Fruit fly (Drosophila melanogaster) whole organism, embryonic: ENCODE measurements around the gene TwdlW.
A peak's percentile ranks its signal among the peaks of the same experiment; 100 is the strongest.

Experiments used
- Ada2b ChIP-seq: fragments of 200-800 bp; sonication (Bioruptor generic); IDR thresholded peaks from 2 replicates; pipeline ENCODE4 v1.3.6; 2022; ENCODE audit warnings: missing biosample characterization, missing genetic modification characterization
- Asciz ChIP-seq: fragments of 200-800 bp; sonication (Bioruptor generic); optimal IDR thresholded peaks from 2 replicates; lab custom pipeline; 2017; ENCODE audit warnings: missing biosample characterization, mild to moderate bottlenecking, missing genetic modification characterization, missing genetic modification reagents
- Atf-2 ChIP-seq: fragments of 200-800 bp; sonication (Bioruptor generic); optimal IDR thresholded peaks from 2 replicates; lab custom pipeline; 2016; ENCODE audit warnings: missing biosample characterization, missing genetic modification characterization
- CG10274 ChIP-seq: fragments of 200-800 bp; sonication (Bioruptor generic); optimal IDR thresholded peaks from 3 replicates; lab custom pipeline; 2017; ENCODE audit warnings: missing biosample characterization, mild to moderate bottlenecking, missing genetic modification characterization
- CG10959 ChIP-seq: fragments of 200-800 bp; sonication (Bioruptor generic); IDR thresholded peaks from 2 replicates; pipeline ENCODE4 v1.3.6; 2022; ENCODE audit warnings: missing biosample characterization, missing genetic modification characterization
- CG11398 ChIP-seq: fragments of 200-800 bp; sonication (Bioruptor generic); optimal IDR thresholded peaks from 2 replicates; lab custom pipeline; 2016; ENCODE audit warnings: missing biosample characterization, missing genetic modification characterization
- CG12155 ChIP-seq: fragments of 200-800 bp; sonication (Bioruptor generic); optimal IDR thresholded peaks from 3 replicates; lab custom pipeline; 2016; ENCODE audit warnings: missing biosample characterization, missing genetic modification characterization
- CG13894 ChIP-seq: fragments of 200-800 bp; sonication (Bioruptor generic); optimal IDR thresholded peaks from 3 replicates; lab custom pipeline; 2018; ENCODE audit warnings: missing biosample characterization, mild to moderate bottlenecking, missing genetic modification characterization, moderate library complexity
- CG14014 ChIP-seq: fragments of 200-800 bp; sonication (Bioruptor generic); IDR thresholded peaks from 2 replicates; pipeline ENCODE4 v1.3.6; 2022; ENCODE audit warnings: missing biosample characterization, missing genetic modification characterization
- CG15601 ChIP-seq: fragments of 200-800 bp; sonication (Bioruptor generic); optimal IDR thresholded peaks from 3 replicates; lab custom pipeline; 2019; ENCODE audit warnings: missing biosample characterization, mild to moderate bottlenecking, missing genetic modification characterization, moderate library complexity
- CG15696 ChIP-seq: fragments of 200-800 bp; sonication (Bioruptor generic); optimal IDR thresholded peaks from 2 replicates; lab custom pipeline; 2019; ENCODE audit warnings: missing biosample characterization, mild to moderate bottlenecking, missing genetic modification characterization, moderate library complexity
- CG17328 ChIP-seq: fragments of 200-800 bp; sonication (Bioruptor generic); IDR thresholded peaks from 2 replicates; pipeline ENCODE4 v1.3.6; 2022; ENCODE audit warnings: missing biosample characterization, missing genetic modification characterization
- CG2712 ChIP-seq: fragments of 200-800 bp; optimal IDR thresholded peaks from 3 replicates; lab custom pipeline; 2019; ENCODE audit warnings: missing biosample characterization, mild to moderate bottlenecking, missing genetic modification characterization, moderate library complexity
- CG2875 ChIP-seq: fragments of 200-800 bp; sonication (Bioruptor generic); optimal IDR thresholded peaks from 2 replicates; lab custom pipeline; 2017; ENCODE audit warnings: missing biosample characterization, mild to moderate bottlenecking, missing genetic modification characterization, missing genetic modification reagents
- CG34422 ChIP-seq: fragments of 200-800 bp; sonication (Bioruptor generic); IDR thresholded peaks from 3 replicates; pipeline ENCODE4 v1.3.6; 2022; ENCODE audit warnings: missing biosample characterization, missing genetic modification characterization
- CG4404 ChIP-seq: fragments of 200-800 bp; sonication (Bioruptor generic); IDR thresholded peaks from 2 replicates; pipeline ENCODE4 v1.3.6; 2022; ENCODE audit warnings: missing biosample characterization, missing genetic modification characterization
- CG4617 ChIP-seq: fragments of 200-800 bp; sonication (Bioruptor generic); optimal IDR thresholded peaks from 3 replicates; lab custom pipeline; 2016; ENCODE audit warnings: missing biosample characterization, missing genetic modification characterization, borderline replicate concordance
- CG4730 ChIP-seq: fragments of 200-800 bp; sonication (Bioruptor generic); IDR thresholded peaks from 2 replicates; pipeline ENCODE4 v1.3.6; 2022; ENCODE audit warnings: missing biosample characterization, missing genetic modification characterization
- CG4854 ChIP-seq: fragments of 200-800 bp; sonication (Bioruptor generic); optimal IDR thresholded peaks from 2 replicates; lab custom pipeline; 2016; ENCODE audit warnings: missing biosample characterization, missing genetic modification characterization, inconsistent platforms
- CG7839 ChIP-seq: fragments of 200-800 bp; sonication (Bioruptor generic); optimal IDR thresholded peaks from 3 replicates; lab custom pipeline; 2018; ENCODE audit warnings: missing biosample characterization, mild to moderate bottlenecking, missing genetic modification characterization, moderate library complexity
- CG8388 ChIP-seq: fragments of 200-800 bp; sonication (Bioruptor generic); optimal IDR thresholded peaks from 2 replicates; lab custom pipeline; 2019; ENCODE audit warnings: missing biosample characterization, mild to moderate bottlenecking, missing genetic modification characterization, moderate library complexity
- CG8944 ChIP-seq: fragments of 200-800 bp; sonication (Bioruptor generic); optimal IDR thresholded peaks from 3 replicates; lab custom pipeline; 2016; ENCODE audit warnings: missing biosample characterization, missing genetic modification characterization
- CG9609 ChIP-seq: fragments of 200-800 bp; sonication (Bioruptor generic); optimal IDR thresholded peaks from 3 replicates; lab custom pipeline; 2016; ENCODE audit warnings: missing biosample characterization, missing genetic modification characterization
- Deaf1 ChIP-seq: fragments of 200-800 bp; optimal IDR thresholded peaks from 3 replicates; lab custom pipeline; 2019; ENCODE audit warnings: missing biosample characterization, mild to moderate bottlenecking, missing genetic modification characterization, moderate library complexity
- Dfd ChIP-seq, 2 experiments: fragments of >200 bp; optimal IDR thresholded peaks; 2 replicates each; lab custom pipeline; 2017; ENCODE audit warnings: missing biosample characterization in 2 of 2, missing genetic modification characterization in 2 of 2
- Eip74EF ChIP-seq, 2 experiments: fragments of 200-800 bp in 1 of 2; fragments of >200 bp in 1 of 2; sonication (Bioruptor generic) in 1 of 2; optimal IDR thresholded peaks; 2 replicates each; lab custom pipeline; 2017 to 2019; ENCODE audit warnings: missing biosample characterization in 2 of 2, missing genetic modification characterization in 2 of 2, mild to moderate bottlenecking in 1 of 2, moderate library complexity in 1 of 2
- H15 ChIP-seq: fragments of 200-800 bp; sonication (Bioruptor generic); IDR thresholded peaks from 3 replicates; pipeline ENCODE4 v1.3.6; 2022; ENCODE audit warnings: missing biosample characterization, missing genetic modification characterization
- HLH3B ChIP-seq: fragments of 200-800 bp; sonication (Bioruptor generic); IDR thresholded peaks from 2 replicates; pipeline ENCODE4 v1.3.6; 2022; ENCODE audit warnings: missing biosample characterization, missing genetic modification characterization
- HLHmδ ChIP-seq: fragments of 200-800 bp; sonication (Bioruptor generic); optimal IDR thresholded peaks from 2 replicates; lab custom pipeline; 2018; ENCODE audit warnings: missing biosample characterization, mild to moderate bottlenecking, missing genetic modification characterization, moderate library complexity
- Oli ChIP-seq: fragments of 200-800 bp; sonication (Bioruptor generic); optimal IDR thresholded peaks from 2 replicates; lab custom pipeline; 2018; ENCODE audit warnings: missing biosample characterization, mild to moderate bottlenecking, missing genetic modification characterization, moderate library complexity
- Ravus ChIP-seq: fragments of 200-800 bp; sonication (Bioruptor generic); IDR thresholded peaks from 2 replicates; pipeline ENCODE4 v1.3.6; 2022; ENCODE audit warnings: missing biosample characterization, missing genetic modification characterization
- Vsx1 ChIP-seq: fragments of 200-800 bp; sonication (Bioruptor generic); optimal IDR thresholded peaks from 2 replicates; lab custom pipeline; 2017; ENCODE audit warnings: missing biosample characterization, mild to moderate bottlenecking, missing genetic modification characterization, missing genetic modification reagents
- cato ChIP-seq: fragments of 200-800 bp; sonication (Bioruptor generic); optimal IDR thresholded peaks from 2 replicates; lab custom pipeline; 2016; ENCODE audit warnings: missing biosample characterization, missing genetic modification characterization, borderline replicate concordance
- da ChIP-seq: fragments of 200-800 bp; sonication (Bioruptor generic); optimal IDR thresholded peaks from 2 replicates; lab custom pipeline; 2016; ENCODE audit warnings: missing biosample characterization, missing genetic modification characterization
- fru ChIP-seq: fragments of >200 bp; optimal IDR thresholded peaks from 2 replicates; lab custom pipeline; 2017
- gcm2 ChIP-seq: fragments of 200-800 bp; sonication (Bioruptor generic); optimal IDR thresholded peaks from 2 replicates; lab custom pipeline; 2016; ENCODE audit warnings: missing biosample characterization, missing genetic modification characterization
- gsb ChIP-seq: fragments of 200-800 bp; sonication (Bioruptor generic); IDR thresholded peaks from 2 replicates; pipeline ENCODE4 v1.3.6; 2022; ENCODE audit warnings: missing biosample characterization, missing genetic modification characterization
- h ChIP-seq: fragments of >200 bp; optimal IDR thresholded peaks from 2 replicates; lab custom pipeline; 2017
- insv ChIP-seq, 2 experiments: fragments of 200-800 bp; sonication (Bioruptor generic); optimal IDR thresholded peaks; 3 replicates each; lab custom pipeline; 2016 to 2018; ENCODE audit warnings: missing biosample characterization in 2 of 2, missing genetic modification characterization in 2 of 2
- kay ChIP-seq: fragments of 200-800 bp; sonication (Bioruptor generic); optimal IDR thresholded peaks from 2 replicates; lab custom pipeline; 2016; ENCODE audit warnings: missing biosample characterization, missing genetic modification characterization
- mam ChIP-seq: fragments of 200-800 bp; sonication (Bioruptor generic); optimal IDR thresholded peaks from 3 replicates; lab custom pipeline; 2016; ENCODE audit warnings: missing biosample characterization, missing genetic modification characterization
- mirr ChIP-seq: fragments of 200-800 bp; sonication (Bioruptor generic); optimal IDR thresholded peaks from 3 replicates; lab custom pipeline; 2018; ENCODE audit warnings: missing biosample characterization, mild to moderate bottlenecking, missing genetic modification characterization
- nmo ChIP-seq: fragments of 200-800 bp; sonication (Bioruptor generic); optimal IDR thresholded peaks from 2 replicates; lab custom pipeline; 2018; ENCODE audit warnings: missing biosample characterization, mild to moderate bottlenecking, missing genetic modification characterization, moderate library complexity
- phol ChIP-seq: fragments of 200-800 bp; sonication (Bioruptor generic); optimal IDR thresholded peaks from 3 replicates; lab custom pipeline; 2018; ENCODE audit warnings: missing biosample characterization, mild to moderate bottlenecking, missing genetic modification characterization, moderate library complexity
- pnt ChIP-seq: fragments of 200-800 bp; sonication (Bioruptor generic); optimal IDR thresholded peaks from 3 replicates; lab custom pipeline; 2016; ENCODE audit warnings: missing biosample characterization, missing genetic modification characterization
- run ChIP-seq: fragments of 200-800 bp; sonication (Bioruptor generic); optimal IDR thresholded peaks from 3 replicates; lab custom pipeline; 2018; ENCODE audit warnings: missing biosample characterization, mild to moderate bottlenecking, missing genetic modification characterization
- schlank ChIP-seq: fragments of 200-800 bp; sonication (Bioruptor generic); optimal IDR thresholded peaks from 2 replicates; lab custom pipeline; 2018; ENCODE audit warnings: missing biosample characterization, mild to moderate bottlenecking, missing genetic modification characterization
- scrt ChIP-seq: fragments of 200-800 bp; sonication (Bioruptor generic); optimal IDR thresholded peaks from 2 replicates; lab custom pipeline; 2018; ENCODE audit warnings: missing biosample characterization, mild to moderate bottlenecking, missing genetic modification characterization, moderate library complexity
- sim ChIP-seq: fragments of 200-800 bp; sonication (Bioruptor generic); IDR thresholded peaks from 2 replicates; pipeline ENCODE4 v1.3.6; 2022; ENCODE audit warnings: missing biosample characterization, missing genetic modification characterization
- tx ChIP-seq: fragments of 200-800 bp; sonication (Bioruptor generic); optimal IDR thresholded peaks from 2 replicates; lab custom pipeline; 2016; ENCODE audit warnings: missing biosample characterization, missing genetic modification characterization
- zen2 ChIP-seq: fragments of 200-800 bp; sonication (Bioruptor generic); IDR thresholded peaks from 3 replicates; pipeline ENCODE4 v1.3.6; 2022; ENCODE audit warnings: missing biosample characterization, missing genetic modification characterization; ENCODE audit not compliant: partially characterized antibody

The TwdlW gene

dm6 chr3R:17151376-17152026 lies 9.3 kb upstream of the TwdlW start, which contains the start of gene CG5292 (continued):
- TF ChIP-seq Eip74EF (GFP tag; optimal IDR thresholded peaks at IDR 0.05; lab: Kevin White, UChicago): no peak
- TF ChIP-seq pnt: no peak
- peak; percentile 75 for TF ChIP-seq CG2712
- no peak; the same call in 2 of the 3 replicates for TF ChIP-seq zen2
- TF ChIP-seq Oli (tag; lab: Kevin White, UChicago): peak; percentile 33
- TF ChIP-seq CG10274 (GFP tag; lab: Kevin White, UChicago): no peak
- TF ChIP-seq gcm2 (GFP tag; lab: Kevin White, UChicago): peak; percentile 12
- TF ChIP-seq da (GFP tag; lab: Kevin White, UChicago): no peak
- peak; percentile 38 for TF ChIP-seq CG8388 (GFP tag; lab: Kevin White, UChicago)
- TF ChIP-seq CG11398 (GFP tag; lab: Kevin White, UChicago): no peak
- TF ChIP-seq Ada2b (GFP tag; lab: Robert Waterston, UW): peak; percentile 52
- TF ChIP-seq CG13894 (tag; lab: Kevin White, UChicago): no peak
- TF ChIP-seq gsb: no peak
- TF ChIP-seq phol (tag; lab: Kevin White, UChicago): peak; percentile 56
- peak; percentile 56 for TF ChIP-seq nmo (GFP tag; lab: Kevin White, UChicago)
- no peak for TF ChIP-seq Vsx1 (GFP tag; lab: Kevin White, UChicago)
- no peak for TF ChIP-seq insv (GFP tag; optimal IDR thresholded peaks at IDR 0.05; lab: Kevin White, UChicago)
- no peak for TF ChIP-seq CG9609 (GFP tag; lab: Kevin White, UChicago)
- no peak for TF ChIP-seq Asciz (GFP tag; lab: Kevin White, UChicago)
- no peak for TF ChIP-seq schlank (tag; lab: Kevin White, UChicago)
- TF ChIP-seq CG14014 (GFP tag; lab: Robert Waterston, UW): peak; percentile 33; the same call in 1 of the 2 replicates
- no peak for TF ChIP-seq CG4854 (GFP tag; lab: Kevin White, UChicago)
- no peak for TF ChIP-seq HLHmδ
- TF ChIP-seq Atf-2 (GFP tag; lab: Kevin White, UChicago): no peak
- TF ChIP-seq HLH3B: peak; percentile 51
- peak; percentile 79; the same call in 2 of the 3 replicates for TF ChIP-seq CG34422
- TF ChIP-seq CG15601: no peak
- TF ChIP-seq Dfd (GFP tag; optimal IDR thresholded peaks at IDR 0.05; lab: Kevin White, UChicago): no peak
- no peak for TF ChIP-seq cato (GFP tag; lab: Kevin White, UChicago)
- TF ChIP-seq Ravus (GFP tag; lab: Robert Waterston, UW): no peak
- TF ChIP-seq kay: no peak
- TF ChIP-seq CG4730 (GFP tag; lab: Robert Waterston, UW): no peak
- TF ChIP-seq scrt (GFP tag; lab: Kevin White, UChicago): peak; percentile 61
- TF ChIP-seq tx: no peak
- no peak for TF ChIP-seq CG8944 (GFP tag; lab: Kevin White, UChicago)
- TF ChIP-seq CG4617 (GFP tag; lab: Kevin White, UChicago): peak; percentile 59
- peak; percentile 45 for TF ChIP-seq CG2875 (GFP tag; lab: Kevin White, UChicago)
- peak; percentile 58 for TF ChIP-seq CG17328 (GFP tag; lab: Robert Waterston, UW)
- peak; percentile 30; the same call in 1 of the 3 replicates for TF ChIP-seq H15 (GFP tag; lab: Robert Waterston, UW)
- TF ChIP-seq CG10959: 0 out of 2 replicates have a peak, but pooled peaks have one; percentile 27
- TF ChIP-seq mam: peak; percentile 47
- TF ChIP-seq fru (lab: Kevin White, UChicago): no peak
- no peak for TF ChIP-seq mirr (GFP tag; lab: Kevin White, UChicago)
- TF ChIP-seq Deaf1: no peak
- no peak for TF ChIP-seq run
- no peak for TF ChIP-seq CG7839 (tag; lab: Kevin White, UChicago)
- TF ChIP-seq CG15696 (tag; lab: Kevin White, UChicago): peak; percentile 36
- TF ChIP-seq CG12155 (GFP tag; lab: Kevin White, UChicago): peak; percentile 34
- TF ChIP-seq h: no peak
- TF ChIP-seq sim (GFP tag; lab: Robert Waterston, UW): no peak
- TF ChIP-seq CG4404 (GFP tag; lab: Robert Waterston, UW): no peak
